Fruit fly (Drosophila melanogaster): ENCODE data around the gene mex1.

dm6 chr3L:15530071-15530470, 10.7 kb upstream of the mex1 start:
- TF ChIP-seq Fer1 (GFP tag; optimal IDR thresholded peaks at IDR 0.05) (no peak), CG12769 (tag; optimal IDR thresholded peaks at IDR 0.05) (no peak), CG4730 (GFP tag; IDR thresholded peaks at IDR 0.05) (no peak), maf-S (GFP tag; optimal IDR thresholded peaks at IDR 0.05) (no peak), gt (GFP tag; IDR thresholded peaks at IDR 0.05) (no peak), Max (GFP tag; optimal IDR thresholded peaks at IDR 0.05) (no peak), Taf1 (GFP tag; IDR thresholded peaks at IDR 0.05) (no peak), ewg (GFP tag; optimal IDR thresholded peaks at IDR 0.05) (no peak), unpg (GFP tag; optimal IDR thresholded peaks at IDR 0.05) (no peak)

Data from whole organism, embryonic.